Worm (Caenorhabditis elegans): ENCODE results near the gene mkk-4.
A peak's percentile ranks its signal among the peaks of the same experiment; 100 is the strongest.

The mkk-4 gene

DNA sequence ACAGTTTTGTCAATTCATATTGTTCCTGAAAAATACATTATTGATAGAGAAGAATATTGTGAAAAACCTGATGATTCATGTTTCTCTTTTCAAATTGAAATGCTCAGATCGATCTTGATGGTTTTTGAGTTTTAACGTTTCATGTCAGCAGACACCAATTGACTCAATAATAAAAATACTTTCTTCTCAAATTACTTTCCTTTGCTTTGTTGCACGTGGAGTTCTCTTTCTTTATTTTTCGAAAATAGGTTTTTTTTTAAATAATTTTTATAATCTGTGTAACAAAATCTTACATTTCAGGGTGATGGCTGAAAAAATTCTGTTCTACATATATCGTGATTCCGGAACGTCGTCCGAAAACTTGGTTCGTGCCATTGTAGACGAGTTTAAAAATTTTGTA lies 27.0 kb upstream of the mkk-4 start, which contains the start of gene F19C6.2:
Gene F19C6.2, plus strand, starts transcription at position 301 of the 400 bp plus-strand sequence.
- TF ChIP-seq skn-1 (tag; optimal IDR thresholded peaks at IDR 0.05) (no peak), mdl-1 (tag; optimal IDR thresholded peaks at IDR 0.05) (no peak), ZK546.5 (tag; optimal IDR thresholded peaks at IDR 0.05) (no peak), nhr-23 (tag; optimal IDR thresholded peaks at IDR 0.05) (no peak), ztf-11 (tag; optimal IDR thresholded peaks at IDR 0.05) (no peak), ceh-16 (tag; optimal IDR thresholded peaks at IDR 0.05) (no peak), egl-27 (tag; optimal IDR thresholded peaks at IDR 0.05) (no peak), blmp-1 (tag; optimal IDR thresholded peaks at IDR 0.05; ENCODE audit: insufficient read depth) (no peak), peb-1 (tag; optimal IDR thresholded peaks at IDR 0.05) (no peak)

DNA sequence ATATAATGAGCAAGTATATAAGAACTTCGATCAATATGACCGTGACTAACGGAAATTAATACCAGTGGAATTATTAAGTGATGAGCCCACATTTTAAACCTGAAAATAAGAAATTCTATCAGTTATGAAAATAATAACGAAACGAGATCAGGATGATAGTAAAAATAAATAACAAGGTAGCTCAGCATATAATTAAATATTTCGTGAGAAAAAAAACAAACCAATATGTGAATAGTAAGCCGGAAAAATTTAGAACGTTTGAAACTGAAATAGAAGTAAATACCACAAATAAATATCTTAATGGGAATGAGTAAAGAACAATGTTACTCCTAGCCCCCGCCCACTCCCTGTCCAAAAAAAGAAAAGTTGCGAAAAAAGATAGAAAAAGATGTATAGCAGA lies 19.0 kb upstream of the mkk-4 start, which contains the start of gene F19C6.3:
Gene F19C6.3, minus strand, starts transcription at position 101 of the 400 bp plus-strand sequence.
- TF ChIP-seq egl-27 (tag; optimal IDR thresholded peaks at IDR 0.05), result no peak

DNA sequence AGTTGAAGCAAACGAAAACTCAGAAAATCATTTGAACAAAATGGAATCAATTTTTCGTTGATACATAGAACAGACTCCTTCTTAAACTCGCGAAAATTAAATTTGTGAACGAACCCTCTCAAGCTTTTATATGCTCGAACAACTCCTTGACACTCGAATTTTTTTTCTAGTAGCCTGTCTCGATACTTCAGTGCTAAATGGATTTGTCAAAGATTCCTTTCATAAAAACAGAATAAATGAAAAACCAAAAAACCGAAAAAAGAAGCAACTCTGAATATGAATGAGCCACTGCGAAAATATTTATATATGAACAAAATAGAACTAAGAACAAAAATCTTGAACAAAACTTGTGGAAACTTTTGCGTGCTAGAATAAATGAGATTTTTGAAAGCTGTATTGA lies 17.7 kb upstream of the mkk-4 start:
- TF ChIP-seq ztf-11 (tag; optimal IDR thresholded peaks at IDR 0.05), result no peak
- TF ChIP-seq R02D3.7 (tag; optimal IDR thresholded peaks at IDR 0.05), result no peak
- no peak for TF ChIP-seq nhr-10 (tag; optimal IDR thresholded peaks at IDR 0.05)
- no peak for TF ChIP-seq ZK546.5 (tag; optimal IDR thresholded peaks at IDR 0.05)
- no peak for TF ChIP-seq sma-9 (GFP tag; optimal IDR thresholded peaks at IDR 0.05)
- TF ChIP-seq sma-9 (tag; optimal IDR thresholded peaks at IDR 0.05), result no peak
- TF ChIP-seq nhr-77 (tag; optimal IDR thresholded peaks at IDR 0.05), result no peak
- TF ChIP-seq ztf-4 (tag; optimal IDR thresholded peaks at IDR 0.05), result no peak
- no peak for TF ChIP-seq blmp-1 (tag; optimal IDR thresholded peaks at IDR 0.05; ENCODE audit: insufficient read depth)
- no peak for TF ChIP-seq alr-1 (tag; optimal IDR thresholded peaks at IDR 0.05)
- TF ChIP-seq gmeb-1 (tag; optimal IDR thresholded peaks at IDR 0.05), result no peak
- no peak for TF ChIP-seq ceh-16 (tag; optimal IDR thresholded peaks at IDR 0.05)
- TF ChIP-seq ama-1 (optimal IDR thresholded peaks at IDR 0.05), result no peak

DNA sequence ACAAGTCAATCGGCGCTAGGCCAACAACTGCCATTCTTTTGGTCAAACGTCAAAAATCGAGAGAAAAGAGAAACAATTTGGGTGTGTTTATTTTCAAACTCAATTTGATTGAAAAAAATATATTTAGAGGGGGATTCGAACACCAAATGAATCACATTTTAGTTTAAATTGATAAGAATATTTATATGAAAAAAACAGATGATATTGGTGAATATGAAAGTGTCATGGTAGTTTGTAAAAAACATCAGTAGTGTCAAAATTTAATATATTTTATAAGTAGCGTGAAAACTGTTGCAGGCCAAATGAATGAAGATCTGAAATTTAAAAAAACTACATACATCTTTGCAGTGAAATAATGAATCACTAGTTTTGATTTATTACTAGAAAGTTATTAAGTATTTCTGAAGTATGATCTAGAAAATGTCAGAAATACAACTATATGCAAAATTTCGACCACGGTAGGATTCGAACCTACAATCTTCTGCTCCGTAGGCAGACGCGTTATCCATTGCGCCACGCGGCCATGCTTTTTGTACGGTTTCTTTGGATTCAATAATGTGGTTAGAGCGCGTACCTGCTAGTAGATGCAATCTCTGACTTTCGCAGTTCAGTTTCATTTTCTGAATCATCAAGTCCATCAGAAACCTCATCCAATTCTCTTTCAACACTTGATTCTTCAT lies 9.5 kb upstream of the mkk-4 start, which contains the start of gene F19C6.4:
Gene F19C6.4, minus strand, starts transcription at position 51 of the 680 bp plus-strand sequence.
- no peak for TF ChIP-seq nhr-129 (tag; optimal IDR thresholded peaks at IDR 0.05)
- TF ChIP-seq sma-9 (GFP tag; optimal IDR thresholded peaks at IDR 0.05), result peak; percentile 4
- TF ChIP-seq sma-9 (tag; optimal IDR thresholded peaks at IDR 0.05), result no peak

DNA sequence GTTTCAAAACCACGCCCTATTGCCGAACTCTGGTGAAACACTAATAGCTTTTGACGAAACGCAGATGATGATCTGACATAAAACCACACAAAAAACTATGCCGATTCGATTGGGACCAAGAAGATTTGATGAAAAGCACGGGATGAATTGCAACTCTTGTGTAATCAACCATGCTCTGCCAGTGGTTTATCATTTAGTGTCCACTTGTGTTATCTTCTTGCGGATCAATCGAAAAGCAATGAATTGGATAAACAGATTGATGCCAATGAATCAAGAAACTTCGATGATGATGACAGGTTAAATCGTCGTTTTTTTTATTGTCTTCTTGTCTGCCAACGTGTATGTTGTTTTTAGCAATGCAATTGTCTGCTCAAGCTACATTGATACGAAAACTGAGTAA lies 5.6 kb upstream of the mkk-4 start, which contains the start of gene F42G10.1:
Gene F42G10.1, minus strand, starts transcription at position 151 of the 400 bp plus-strand sequence.
- TF ChIP-seq nhr-10 (tag; optimal IDR thresholded peaks at IDR 0.05), result no peak
- peak; percentile 9 for TF ChIP-seq nhr-129 (tag; optimal IDR thresholded peaks at IDR 0.05)

DNA sequence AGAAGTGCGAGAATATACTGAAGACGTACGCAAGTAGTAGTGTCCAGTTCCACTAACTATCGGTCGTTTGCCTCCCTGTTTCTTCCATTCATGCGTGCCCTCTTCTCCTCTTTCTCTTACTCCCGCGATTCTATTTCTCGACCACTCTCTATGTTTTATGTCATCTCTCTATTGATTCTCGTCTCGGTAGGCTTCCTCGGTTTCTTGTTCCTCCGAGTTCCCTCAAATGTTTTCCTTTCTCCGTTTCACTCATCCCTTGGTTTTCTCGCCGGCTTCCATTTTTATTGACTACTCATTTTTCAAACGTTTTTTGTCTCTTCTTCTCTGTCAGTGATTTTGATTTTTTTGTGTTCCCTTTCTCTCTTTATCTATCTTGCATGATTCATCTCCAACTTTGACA lies 1.3 kb upstream of the mkk-4 start:
- TF ChIP-seq sem-4 (tag; optimal IDR thresholded peaks at IDR 0.05), result peak; percentile 43
- no peak for TF ChIP-seq mbf-1 (tag; optimal IDR thresholded peaks at IDR 0.05)
- peak; percentile 67 for TF ChIP-seq crh-2 (tag; optimal IDR thresholded peaks at IDR 0.05)
- no peak for TF ChIP-seq peb-1 (tag; optimal IDR thresholded peaks at IDR 0.05)
- peak; percentile 58 for TF ChIP-seq C34F6.9 (tag; optimal IDR thresholded peaks at IDR 0.05)
- peak; percentile 13 for TF ChIP-seq lin-13 (GFP tag; optimal IDR thresholded peaks at IDR 0.05)
- TF ChIP-seq unc-39 (tag; optimal IDR thresholded peaks at IDR 0.05), result no peak
- TF ChIP-seq mdl-1 (tag; optimal IDR thresholded peaks at IDR 0.05), result peak in 1 of 2 experiments; percentile 1
- TF ChIP-seq nhr-21 (tag; optimal IDR thresholded peaks at IDR 0.05), result peak; percentile 26
- no peak for TF ChIP-seq skn-1 (tag; optimal IDR thresholded peaks at IDR 0.05)
- no peak for TF ChIP-seq elt-1 (tag; optimal IDR thresholded peaks at IDR 0.05)
- TF ChIP-seq unc-55 (GFP tag; optimal IDR thresholded peaks at IDR 0.05), result peak; percentile 46
- TF ChIP-seq mab-5 (tag; optimal IDR thresholded peaks at IDR 0.05), result peak; percentile 51
- TF ChIP-seq sma-9 (GFP tag; optimal IDR thresholded peaks at IDR 0.05), result peak; percentile 59
- no peak for TF ChIP-seq sma-9 (tag; optimal IDR thresholded peaks at IDR 0.05)
- TF ChIP-seq ceh-16 (tag; optimal IDR thresholded peaks at IDR 0.05), result peak; percentile 20
- peak; percentile 43 for TF ChIP-seq nhr-25 (tag; optimal IDR thresholded peaks at IDR 0.05)
- TF ChIP-seq nhr-77 (tag; optimal IDR thresholded peaks at IDR 0.05), result no peak
- peak; percentile 59 for TF ChIP-seq nhr-6 (tag; optimal IDR thresholded peaks at IDR 0.05)
- peak; percentile 23 for TF ChIP-seq sma-3 (GFP tag; optimal IDR thresholded peaks at IDR 0.05)
- TF ChIP-seq nhr-129 (tag; optimal IDR thresholded peaks at IDR 0.05), result peak; percentile 83
- TF ChIP-seq F13H6.1 (tag; optimal IDR thresholded peaks at IDR 0.05), result peak; percentile 69
- TF ChIP-seq lsy-2 (tag; optimal IDR thresholded peaks at IDR 0.05), result peak in 1 of 2 experiments; percentile 51
- no peak for TF ChIP-seq ZK546.5 (tag; optimal IDR thresholded peaks at IDR 0.05)
- peak; percentile 63 for TF ChIP-seq zag-1 (tag; optimal IDR thresholded peaks at IDR 0.05)
- TF ChIP-seq fos-1 (tag; optimal IDR thresholded peaks at IDR 0.05), result peak; percentile 76
- TF ChIP-seq R02D3.7 (tag; optimal IDR thresholded peaks at IDR 0.05), result no peak
